Worm (Caenorhabditis elegans) whole organism, L4 larva: ENCODE data around the gene T20D4.3.

ENCODE experiments used
- F10B5.3 ChIP-seq: sonication (generic microtip); optimal IDR thresholded peaks from 2 replicates; lab custom pipeline; 2016; ENCODE audit warnings: mild to moderate bottlenecking, missing genetic modification characterization, missing compliant biosample characterization
- F49E8.2 ChIP-seq: sonication (generic microtip); optimal IDR thresholded peaks from 2 replicates; lab custom pipeline; 2016; ENCODE audit warnings: missing compliant biosample characterization, mild to moderate bottlenecking, missing genetic modification characterization, borderline replicate concordance
- T20F7.1 ChIP-seq: fragments of 200-800 bp; sonication (Bioruptor generic); optimal IDR thresholded peaks from 2 replicates; lab custom pipeline; 2018; ENCODE audit warnings: mild to moderate bottlenecking, missing genetic modification characterization, missing compliant biosample characterization
- T26A8.4 ChIP-seq: fragments of 200-800 bp; sonication (Bioruptor generic); IDR thresholded peaks from 2 replicates; pipeline ENCODE4 v1.3.6; 2022; ENCODE audit warnings: missing genetic modification characterization, missing compliant biosample characterization
- ZK337.2 ChIP-seq: fragments of 200-800 bp; sonication (Bioruptor generic); IDR thresholded peaks from 2 replicates; pipeline ENCODE4 v1.3.6; 2022; ENCODE audit warnings: missing genetic modification reagents, missing genetic modification characterization, missing compliant biosample characterization
- aha-1 ChIP-seq: fragments of 150-350 bp; peaks from one replicate; lab custom pipeline; 2014; ENCODE audit warnings: missing biosample characterization, missing genetic modification characterization
- ama-1 ChIP-seq: fragments of 150-350 bp; optimal IDR thresholded peaks from 2 replicates; lab custom pipeline; 2014; ENCODE audit warnings: inconsistent platforms, mixed read lengths
- ceh-20 ChIP-seq: fragments of 200-800 bp; sonication (Bioruptor generic); IDR thresholded peaks from 2 replicates; pipeline ENCODE4 v1.3.6; 2022; ENCODE audit warnings: missing genetic modification reagents, missing genetic modification characterization, missing compliant biosample characterization
- ces-1 ChIP-seq: fragments of 150-350 bp; sonication (generic microtip); optimal IDR thresholded peaks from 4 replicates; lab custom pipeline; 2014; ENCODE audit warnings: missing biosample characterization, missing genetic modification reagents, missing genetic modification characterization
- cey-2 ChIP-seq: sonication (generic microtip); optimal IDR thresholded peaks from 3 replicates; lab custom pipeline; 2017; ENCODE audit warnings: missing genetic modification characterization, mild to moderate bottlenecking, missing compliant biosample characterization, antibody characterized with exemption, borderline replicate concordance; ENCODE audit not compliant: insufficient read depth
- ctbp-1 ChIP-seq: fragments of 200-800 bp; sonication (Bioruptor generic); IDR thresholded peaks from 2 replicates; pipeline ENCODE4 v1.3.6; 2022; ENCODE audit warnings: missing genetic modification reagents, missing genetic modification characterization, missing compliant biosample characterization
- daf-16 ChIP-seq, 3 experiments: sonication (generic microtip); optimal IDR thresholded peaks; 2 replicates each; lab custom pipeline; 2016 to 2017; ENCODE audit warnings: missing genetic modification characterization in 3 of 3, missing genetic modification reagents in 3 of 3, mild to moderate bottlenecking in 2 of 3, missing compliant biosample characterization in 2 of 3, missing biosample characterization in 1 of 3, moderate library complexity in 1 of 3
- daf-19 ChIP-seq: fragments of 200-800 bp; sonication (Bioruptor generic); conservative IDR thresholded peaks from 2 replicates; pipeline ENCODE4 v1.3.6; 2022; ENCODE audit warnings: missing genetic modification characterization, missing compliant biosample characterization
- dpl-1 ChIP-seq: fragments of 150-350 bp; optimal IDR thresholded peaks from 2 replicates; lab custom pipeline; 2014; ENCODE audit warnings: missing biosample characterization, missing genetic modification reagents, missing genetic modification characterization
- duxl-1 ChIP-seq: sonication (generic microtip); optimal IDR thresholded peaks from 2 replicates; lab custom pipeline; 2016; ENCODE audit warnings: mild to moderate bottlenecking, missing genetic modification characterization, moderate library complexity, missing compliant biosample characterization; ENCODE audit not compliant: poor library complexity
- egl-27 ChIP-seq: sonication (generic microtip); optimal IDR thresholded peaks from 3 replicates; lab custom pipeline; 2017; ENCODE audit warnings: missing biosample characterization, missing genetic modification reagents, missing genetic modification characterization
- fkh-10 ChIP-seq: fragments of 150-350 bp; optimal IDR thresholded peaks from 2 replicates; lab custom pipeline; 2014; ENCODE audit warnings: missing biosample characterization, missing genetic modification reagents, missing genetic modification characterization
- hif-1 ChIP-seq, 2 experiments: sonication (generic microtip); optimal IDR thresholded peaks; 2 replicates each; lab custom pipeline; 2016 to 2017; ENCODE audit warnings: missing compliant biosample characterization in 2 of 2, missing genetic modification characterization in 2 of 2, missing genetic modification reagents in 2 of 2, missing genotype in 2 of 2, mild to moderate bottlenecking in 1 of 2
- hlh-11 ChIP-seq: fragments of 200-800 bp; sonication (Bioruptor generic); optimal IDR thresholded peaks from 2 replicates; lab custom pipeline; 2018; ENCODE audit warnings: mild to moderate bottlenecking, missing genetic modification characterization, missing compliant biosample characterization
- hmg-1.1 ChIP-seq: fragments of 200-800 bp; sonication (Bioruptor generic); IDR thresholded peaks from 2 replicates; pipeline ENCODE4 v1.3.6; 2022; ENCODE audit warnings: missing genetic modification reagents, missing genetic modification characterization, missing compliant biosample characterization
- jun-1 ChIP-seq: fragments of 150-350 bp; optimal IDR thresholded peaks from 2 replicates; lab custom pipeline; 2014; ENCODE audit warnings: missing biosample characterization, missing genetic modification reagents, missing genetic modification characterization
- lim-7 ChIP-seq: fragments of 200-800 bp; sonication (Bioruptor generic); IDR thresholded peaks from 2 replicates; pipeline ENCODE4 v1.3.6; 2022; ENCODE audit warnings: missing genetic modification characterization, missing compliant biosample characterization
- lin-1 ChIP-seq: fragments of 200-800 bp; sonication (Bioruptor generic); IDR thresholded peaks from 2 replicates; pipeline ENCODE4 v1.3.6; 2022; ENCODE audit warnings: missing genetic modification reagents, missing genetic modification characterization, missing compliant biosample characterization
- mdt-29 ChIP-seq: fragments of 200-800 bp; sonication (Bioruptor generic); IDR thresholded peaks from 2 replicates; pipeline ENCODE4 v1.3.6; 2022; ENCODE audit warnings: missing genetic modification reagents, missing genetic modification characterization, missing compliant biosample characterization
- mxl-2 ChIP-seq: fragments of 200-800 bp; sonication (Bioruptor generic); conservative IDR thresholded peaks from 2 replicates; pipeline ENCODE4 v1.3.6; 2022; ENCODE audit warnings: missing genetic modification reagents, missing genetic modification characterization, missing compliant biosample characterization
- nhr-102 ChIP-seq: sonication (generic microtip); optimal IDR thresholded peaks from 2 replicates; lab custom pipeline; 2016; ENCODE audit warnings: mild to moderate bottlenecking, missing genetic modification characterization, moderate library complexity, missing compliant biosample characterization
- nhr-11 ChIP-seq: fragments of 150-350 bp; optimal IDR thresholded peaks from 2 replicates; lab custom pipeline; 2014; ENCODE audit warnings: missing biosample characterization, missing genetic modification characterization
- nhr-111 ChIP-seq: fragments of 200-800 bp; sonication (Bioruptor generic); optimal IDR thresholded peaks from 2 replicates; lab custom pipeline; 2018; ENCODE audit warnings: mild to moderate bottlenecking, missing genetic modification characterization, missing compliant biosample characterization
- nhr-25 ChIP-seq: sonication (generic microtip); optimal IDR thresholded peaks from 2 replicates; lab custom pipeline; 2017; ENCODE audit warnings: missing genetic modification characterization, mild to moderate bottlenecking, missing compliant biosample characterization, antibody characterized with exemption, moderate library complexity, borderline replicate concordance; ENCODE audit not compliant: insufficient read depth
- pha-4 ChIP-seq, 2 experiments: fragments of 150-350 bp in 1 of 2; fragments of 200-800 bp in 1 of 2; sonication (Bioruptor generic) in 1 of 2; IDR thresholded peaks in 1 of 2; optimal IDR thresholded peaks in 1 of 2; 2 replicates each; pipeline versions ENCODE4 v1.3.6 to Lab custom; 2014 to 2022; ENCODE audit warnings: missing genetic modification characterization in 2 of 2, missing genetic modification reagents in 2 of 2, missing biosample characterization in 1 of 2, missing compliant biosample characterization in 1 of 2
- set-16 ChIP-seq: fragments of 200-800 bp; sonication (Bioruptor generic); IDR thresholded peaks from 2 replicates; pipeline ENCODE4 v1.3.6; 2022; ENCODE audit warnings: missing genetic modification reagents, missing genetic modification characterization, missing compliant biosample characterization
- snpc-1.2 ChIP-seq: fragments of 200-800 bp; sonication (Bioruptor generic); IDR thresholded peaks from 2 replicates; pipeline ENCODE4 v1.3.6; 2022; ENCODE audit warnings: missing genetic modification reagents, missing genetic modification characterization, missing compliant biosample characterization
- tra-1 ChIP-seq: fragments of 200-800 bp; sonication (Bioruptor generic); IDR thresholded peaks from 2 replicates; pipeline ENCODE4 v1.3.6; 2022; ENCODE audit warnings: missing genetic modification reagents, missing genetic modification characterization, missing compliant biosample characterization
- unc-62 ChIP-seq, 3 experiments: fragments of 150-350 bp in 1 of 3; sonication (generic microtip); optimal IDR thresholded peaks in 2 of 3; peaks in 1 of 3; 1 replicate in 1 of 3; 2 replicates in 2 of 3; lab custom pipeline; 2014 to 2017; ENCODE audit warnings: missing biosample characterization in 3 of 3, missing genetic modification characterization in 3 of 3, missing genetic modification reagents in 3 of 3, missing genotype in 1 of 3
- vab-7 ChIP-seq: fragments of 200-800 bp; sonication (Bioruptor generic); IDR thresholded peaks from 2 replicates; pipeline ENCODE4 v1.3.6; 2022; ENCODE audit warnings: missing genetic modification reagents, missing genetic modification characterization, missing compliant biosample characterization
- zfp-2 ChIP-seq: sonication (generic microtip); optimal IDR thresholded peaks from 2 replicates; lab custom pipeline; 2016; ENCODE audit warnings: mild to moderate bottlenecking, missing genetic modification characterization, missing compliant biosample characterization
- zip-2 ChIP-seq: fragments of 150-350 bp; optimal IDR thresholded peaks from 2 replicates; lab custom pipeline; 2014; ENCODE audit warnings: missing biosample characterization, missing genetic modification characterization
- ztf-11 ChIP-seq: fragments of 150-350 bp; optimal IDR thresholded peaks from 2 replicates; lab custom pipeline; 2014; ENCODE audit warnings: missing biosample characterization, missing genetic modification characterization

Gene T20D4.3

DNA sequence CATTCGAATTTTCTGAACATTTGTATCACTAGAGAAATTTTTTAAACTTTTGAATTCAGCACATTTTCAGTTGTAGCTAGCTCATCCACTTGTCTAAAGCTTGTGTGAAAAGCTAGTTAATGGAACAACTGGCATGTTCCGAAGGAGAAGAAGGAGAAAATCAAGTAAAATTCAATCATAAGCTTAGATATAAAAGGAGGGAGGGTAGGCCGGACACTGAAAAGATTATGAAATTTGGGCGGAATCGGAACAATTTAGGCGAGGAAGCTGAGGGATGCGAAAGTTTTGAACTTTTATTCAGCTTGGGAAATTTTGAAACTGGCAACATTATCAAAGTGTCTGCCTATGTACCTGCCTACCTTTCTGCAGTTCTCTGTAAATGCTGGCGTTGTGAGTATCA, 34.5 kb downstream of the T20D4.3 start:
- TF ChIP-seq nhr-111 (GFP tag; lab: Kevin White, UChicago) (no peak), jun-1 (tag; lab: Kevin White, UChicago) (no peak), zip-2 (tag; lab: Kevin White, UChicago) (no peak), hlh-11 (tag; lab: Kevin White, UChicago) (no peak), ces-1 (GFP tag; lab: Kevin White, UChicago) (peak; percentile 58), fkh-10 (GFP tag; lab: Kevin White, UChicago) (peak; percentile 7), aha-1 (tag; lab: Kevin White, UChicago) (no peak), zfp-2 (tag; lab: Kevin White, UChicago) (no peak), set-16 (no peak)

DNA sequence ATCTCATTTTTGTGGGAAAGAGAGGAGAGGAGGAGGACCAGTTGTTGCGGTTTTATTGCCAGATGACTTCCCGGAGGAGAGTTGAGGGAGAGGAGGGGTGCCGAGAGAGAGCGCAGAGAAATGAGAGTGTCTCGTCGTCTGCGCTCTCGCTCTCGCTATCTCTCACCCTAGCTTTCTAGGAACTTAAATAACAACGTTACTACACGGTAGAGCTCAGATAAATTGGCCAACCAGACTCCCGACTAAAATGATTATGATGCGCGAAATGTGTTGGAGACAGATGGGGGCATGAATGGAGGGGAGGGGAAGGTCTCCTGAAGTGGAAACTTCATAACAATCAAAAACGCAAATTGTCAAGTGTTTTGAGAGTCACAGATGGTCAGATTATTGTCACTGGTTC, 36.6 kb downstream of the T20D4.3 start:
- TF ChIP-seq hif-1 (tag; optimal IDR thresholded peaks at IDR 0.05; lab: Kevin White, UChicago) (no peak), nhr-25 (tag; lab: Kevin White, UChicago) (no peak), set-16 (peak; percentile 37; the same call in 1 of the 2 replicates), zip-2 (tag; lab: Kevin White, UChicago) (no peak), unc-62 (GFP tag; optimal IDR thresholded peaks at IDR 0.05 in 1 of 2; lab: Kevin White, UChicago) (peak in 1 of 2 experiments; percentile 54), unc-62 (tag; optimal IDR thresholded peaks at IDR 0.05; lab: Kevin White, UChicago) (no peak), aha-1 (tag; lab: Kevin White, UChicago) (peak; percentile 71)
- TF ChIP-seq, all 104 proteins: peak for 3

DNA sequence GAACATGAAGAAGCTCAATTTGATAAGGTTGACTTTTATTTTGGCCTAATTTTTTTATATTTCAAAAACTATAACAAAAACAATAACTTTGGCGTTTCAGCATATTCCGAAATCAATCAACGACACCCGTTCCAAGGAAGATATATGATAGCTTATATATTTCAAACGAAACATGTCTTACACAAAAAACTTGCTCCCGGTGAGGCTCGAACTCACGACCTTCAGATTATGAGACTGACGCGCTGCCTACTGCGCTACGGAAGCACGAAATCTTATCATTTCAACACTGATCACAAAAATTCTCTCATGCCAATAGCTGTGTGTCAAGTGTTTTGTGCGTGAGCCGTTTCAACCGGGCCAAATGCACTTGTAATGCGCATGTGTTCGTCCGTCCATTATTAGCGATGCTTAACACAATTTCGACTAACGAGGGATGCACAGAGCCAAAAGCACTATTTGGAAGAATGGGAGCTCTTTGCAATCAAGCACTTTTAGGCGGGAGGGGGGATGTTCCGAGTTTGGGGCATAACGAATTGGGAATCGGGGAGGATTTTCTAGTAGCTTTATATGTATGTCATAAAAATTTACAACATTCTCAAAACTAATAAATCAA, 37.2 kb downstream of the T20D4.3 start:
- TF ChIP-seq ztf-11 (tag; lab: Kevin White, UChicago) (no peak), daf-19 (0 out of 2 replicates have a peak, but pooled peaks have one; percentile 28), ces-1 (GFP tag; lab: Kevin White, UChicago) (no peak), ama-1 (lab: Kevin White, UChicago) (no peak), mdt-29 (no peak), ceh-20 (GFP tag; lab: Robert Waterston, UW) (no peak), nhr-102 (tag; lab: Kevin White, UChicago) (peak; percentile 58), F49E8.2 (no peak), vab-7 (peak; percentile 51; the same call in 1 of the 2 replicates), zip-2 (tag; lab: Kevin White, UChicago) (no peak), snpc-1.2 (GFP tag; lab: Robert Waterston, UW) (peak; percentile 38; the same call in 1 of the 2 replicates), dpl-1 (GFP tag; lab: Kevin White, UChicago) (no peak), T20F7.1 (no peak), lim-7 (GFP tag; lab: Robert Waterston, UW) (peak; percentile 67), lin-1 (GFP tag; lab: Robert Waterston, UW) (no peak), nhr-25 (tag; lab: Kevin White, UChicago) (no peak), egl-27 (no peak), duxl-1 (tag; lab: Kevin White, UChicago) (no peak), ZK337.2 (no peak), cey-2 (tag; lab: Kevin White, UChicago) (no peak), unc-62 (GFP tag; optimal IDR thresholded peaks at IDR 0.05 in 1 of 2; lab: Kevin White, UChicago) (peak in 1 of 2 experiments; percentile 2), unc-62 (tag; optimal IDR thresholded peaks at IDR 0.05; lab: Kevin White, UChicago) (no peak), hmg-1.1 (GFP tag; lab: Robert Waterston, UW) (0 out of 2 replicates have a peak, but pooled peaks have one; percentile 28), F10B5.3 (tag; lab: Kevin White, UChicago) (no peak), ctbp-1 (GFP tag; lab: Robert Waterston, UW) (no peak), tra-1 (GFP tag; lab: Robert Waterston, UW) (no peak), T26A8.4 (GFP tag; lab: Robert Waterston, UW) (no peak), pha-4 (GFP tag; IDR thresholded peaks at IDR 0.05; lab: Robert Waterston, UW) (peak; percentile 41; the same call in 1 of the 2 replicates), pha-4 (tag; optimal IDR thresholded peaks at IDR 0.05; lab: Kevin White, UChicago) (no peak), fkh-10 (GFP tag; lab: Kevin White, UChicago) (no peak), nhr-11 (tag; lab: Kevin White, UChicago) (no peak), mxl-2 (GFP tag; lab: Robert Waterston, UW) (no peak), daf-16 (GFP tag; optimal IDR thresholded peaks at IDR 0.05; lab: Kevin White, UChicago) (peak in 1 of 2 experiments; percentile 35), daf-16 (tag; optimal IDR thresholded peaks at IDR 0.05; lab: Kevin White, UChicago) (no peak)
- TF ChIP-seq, all 104 proteins: peak for 9
